Fruit fly (Drosophila melanogaster): Measurements from ENCODE around the gene udt.

Gene udt

dm6 chr3R:23721936-23722335 is 41.1 kb downstream of the udt start:
- peak; percentile 54 for TF ChIP-seq CG17801 (GFP tag; optimal IDR thresholded peaks at IDR 0.05; ENCODE audit: partially characterized antibody)

DNA sequence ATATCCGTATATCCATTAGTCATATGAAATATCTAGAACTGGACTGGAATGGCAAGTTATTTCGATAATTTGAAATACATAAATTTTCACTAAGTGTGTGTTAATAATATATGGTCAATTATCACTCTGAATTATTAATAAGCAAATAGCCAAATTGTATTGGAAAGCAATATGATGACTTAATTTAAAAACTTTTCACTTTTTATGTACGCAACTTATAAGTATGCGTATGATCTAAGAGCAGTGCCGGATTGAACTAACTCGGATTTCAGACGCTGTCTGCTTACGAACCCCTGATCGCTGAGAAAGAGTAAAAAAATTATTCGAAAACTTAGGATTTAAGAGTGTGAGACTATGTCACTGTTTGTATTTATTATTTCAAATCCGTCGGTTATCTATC is 41.5 kb downstream of the udt start, which contains the start of gene CG10232:
CG10232 (minus strand) TSS at position 101 of the 400 bp plus-strand sequence.
- TF ChIP-seq CG17801 (GFP tag; optimal IDR thresholded peaks at IDR 0.05; ENCODE audit: partially characterized antibody), result no peak

dm6 chr3R:23718297-23718941 is 44.6 kb downstream of the udt start, which contains the start of gene nau:
TSS of gene nau (minus strand) at chr3R:23718357.
- no peak for TF ChIP-seq CG17801 (GFP tag; optimal IDR thresholded peaks at IDR 0.05; ENCODE audit: partially characterized antibody)

DNA sequence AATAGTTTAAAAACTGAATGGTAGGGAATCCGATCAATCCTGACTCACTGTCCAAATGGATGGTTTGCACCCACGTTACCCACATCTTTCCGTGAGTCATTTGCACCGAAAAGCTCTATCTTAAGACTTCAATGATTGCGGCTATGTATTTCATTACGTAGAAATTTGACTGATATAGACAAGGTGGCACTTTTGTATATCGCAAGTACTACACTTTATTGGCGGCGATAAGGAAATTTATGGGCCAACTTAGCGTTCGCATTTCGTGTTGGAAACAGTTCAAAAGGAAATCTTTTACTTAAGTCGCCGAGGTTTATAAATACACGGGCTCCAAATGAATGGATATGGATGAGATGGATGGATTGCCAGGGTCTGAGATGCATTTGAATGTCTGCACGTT is 48.2 kb downstream of the udt start:
- TF ChIP-seq CG17801 (GFP tag; optimal IDR thresholded peaks at IDR 0.05; ENCODE audit: partially characterized antibody), result no peak

dm6 chr3R:23713901-23714300 is 49.2 kb downstream of the udt start:
- TF ChIP-seq CG17801 (GFP tag; optimal IDR thresholded peaks at IDR 0.05; ENCODE audit: partially characterized antibody), result no peak

DNA sequence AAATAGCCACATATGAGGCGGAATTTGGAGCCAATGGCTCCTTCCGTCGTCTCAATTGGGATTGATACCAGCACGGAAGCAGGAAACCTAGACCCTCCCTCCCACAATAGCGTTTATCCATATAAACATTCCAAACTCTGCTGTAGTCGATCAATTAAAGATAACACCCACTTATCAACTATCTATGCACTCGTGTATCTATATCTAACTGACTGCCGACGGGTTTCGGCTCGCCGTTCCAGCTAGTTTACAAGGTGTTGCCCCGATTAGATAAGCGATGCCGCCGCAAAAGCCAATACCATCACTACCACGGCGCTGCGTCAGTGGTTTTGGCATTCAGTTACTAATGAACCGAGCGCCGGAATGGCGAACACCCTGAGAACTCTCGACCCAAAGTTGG is 51.9 kb downstream of the udt start, which contains the start of gene CG10300:
CG10300 (plus strand) TSS at position 333 of the 400 bp plus-strand sequence.
- no peak for TF ChIP-seq CG17801 (GFP tag; optimal IDR thresholded peaks at IDR 0.05; ENCODE audit: partially characterized antibody)

Data from ovary, adult (tissue).